Worm (Caenorhabditis elegans) whole organism, midembryonic: ENCODE measurements around the gene srh-195.

Experiments used
- T22C8.4 ChIP-seq: fragments of 200-800 bp; sonication (Bioruptor generic); IDR thresholded peaks from 2 replicates; pipeline ENCODE4 v1.3.6; 2022; ENCODE audit warnings: missing genetic modification characterization, missing compliant biosample characterization
- cog-1 ChIP-seq: sonication (generic microtip); optimal IDR thresholded peaks from 2 replicates; lab custom pipeline; 2016; ENCODE audit warnings: missing genetic modification characterization, missing compliant biosample characterization
- flt-1 ChIP-seq: fragments of 200-800 bp; sonication (Bioruptor generic); IDR thresholded peaks from 2 replicates; pipeline ENCODE4 v1.3.6; 2022; ENCODE audit warnings: missing genetic modification characterization, missing compliant biosample characterization
- klf-2 ChIP-seq: fragments of 200-800 bp; sonication (Bioruptor generic); conservative IDR thresholded peaks from 2 replicates; pipeline ENCODE4 v1.3.6; 2022; ENCODE audit warnings: missing genetic modification reagents, missing genetic modification characterization, missing compliant biosample characterization
- med-1 ChIP-seq: sonication (generic microtip); optimal IDR thresholded peaks from 2 replicates; lab custom pipeline; 2017; ENCODE audit warnings: missing genetic modification characterization, mild to moderate bottlenecking, missing compliant biosample characterization, antibody characterized with exemption, missing genetic modification reagents; ENCODE audit not compliant: insufficient read depth
- ref-1 ChIP-seq: fragments of 200-800 bp; sonication (Bioruptor generic); conservative IDR thresholded peaks from 2 replicates; pipeline ENCODE4 v1.3.6; 2022; ENCODE audit warnings: missing genetic modification reagents, missing genetic modification characterization, missing compliant biosample characterization
- ztf-29 ChIP-seq: fragments of 200-800 bp; sonication (Bioruptor generic); IDR thresholded peaks from 2 replicates; pipeline ENCODE4 v1.3.6; 2022; ENCODE audit warnings: missing genetic modification reagents, missing genetic modification characterization, missing compliant biosample characterization

- TF ChIP-seq ref-1 (GFP tag; lab: Robert Waterston, UW) (no peak), cog-1 (no peak), flt-1 (GFP tag; lab: Robert Waterston, UW) (no peak), T22C8.4 (GFP tag; lab: Robert Waterston, UW) (no peak), ztf-29 (GFP tag; lab: Robert Waterston, UW) (no peak), klf-2 (GFP tag; lab: Robert Waterston, UW) (no peak), med-1 (no peak)
Measured at ce11 chrII:2087206-2087605, 29.5 kb downstream of the srh-195 start.
